Worm (Caenorhabditis elegans): ENCODE measurements around the gene B0507.9.

DNA sequence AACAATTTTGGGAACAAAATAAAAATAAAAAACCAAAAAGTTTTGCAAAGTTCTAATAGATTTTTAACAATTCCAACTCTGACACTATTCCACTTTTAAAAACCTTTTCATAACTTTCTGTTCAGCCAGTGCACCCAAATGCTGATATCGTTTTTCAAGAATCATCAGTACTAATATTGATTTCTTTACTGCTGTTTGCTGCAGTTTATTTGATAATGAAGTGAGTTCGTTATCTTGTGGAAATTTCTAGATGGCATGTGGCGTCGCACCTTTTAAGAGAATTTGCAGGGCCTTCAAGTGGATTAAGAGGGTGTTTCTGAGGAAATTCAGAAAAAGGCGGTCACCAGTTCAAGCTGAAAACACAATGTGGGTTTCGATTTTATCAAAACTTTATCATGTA lies 34.8 kb downstream of the B0507.9 start:
- TF ChIP-seq F13C5.2 (tag; optimal IDR thresholded peaks at IDR 0.05): no peak
- TF ChIP-seq flt-1 (GFP tag; IDR thresholded peaks at IDR 0.05): no peak
- no peak for TF ChIP-seq tbx-11 (GFP tag; IDR thresholded peaks at IDR 0.05)
